Worm (Caenorhabditis elegans) whole organism, L1 larva: Measurements from ENCODE around the gene W07G4.8.

ENCODE experiments used
- ceh-88 ChIP-seq: fragments of 200-800 bp; sonication (Bioruptor generic); IDR thresholded peaks from 2 replicates; pipeline ENCODE4 v1.3.6; 2022; ENCODE audit warnings: missing genetic modification characterization, missing compliant biosample characterization
- snpc-4 ChIP-seq: fragments of 150-350 bp; optimal IDR thresholded peaks from 2 replicates; lab custom pipeline; 2014; ENCODE audit warnings: missing biosample characterization, missing genetic modification characterization

DNA sequence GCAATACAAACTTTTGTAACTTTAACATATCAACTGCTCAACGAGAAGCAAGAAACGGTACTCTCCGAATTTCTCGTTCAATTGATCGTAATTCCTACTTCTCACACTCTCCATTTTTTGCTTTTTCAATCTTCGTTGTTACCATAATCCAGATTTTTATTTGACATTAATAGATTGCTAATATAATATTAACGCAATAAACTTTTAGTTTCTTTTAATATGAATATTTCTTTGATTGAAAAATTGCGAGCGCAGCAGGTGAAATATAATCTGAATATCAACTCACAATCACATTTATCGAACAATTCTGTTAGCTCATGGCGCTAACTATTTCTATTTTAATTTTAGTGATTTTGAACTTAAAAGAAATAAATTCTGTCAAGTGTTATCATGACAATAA lies 43.0 kb upstream of the W07G4.8 start, which contains the start of gene lurp-4:
- TF ChIP-seq snpc-4 (no peak), ceh-88 (GFP tag; lab: Robert Waterston, UW) (no peak)
